Fruit fly (Drosophila melanogaster): ENCODE measurements around the gene CG11986.

DNA sequence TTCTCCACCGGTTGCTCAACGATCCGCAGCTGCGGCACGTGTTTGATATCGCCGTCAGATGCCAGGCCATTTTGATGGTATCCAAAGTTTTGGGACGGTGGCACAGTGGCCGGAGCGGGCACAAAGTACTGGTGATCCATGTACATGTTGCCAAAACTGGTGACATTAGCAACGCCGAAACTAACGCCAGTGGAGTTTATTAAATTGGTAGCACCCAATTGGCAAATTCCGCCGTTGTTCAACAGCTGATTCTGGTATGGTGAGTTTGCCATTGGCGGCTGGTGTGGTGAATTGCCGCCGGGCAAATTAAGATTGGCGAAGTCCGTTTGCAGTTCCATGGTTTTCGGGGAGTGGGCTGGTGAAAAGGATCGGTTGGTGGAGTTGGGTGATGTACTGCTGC is 31.7 kb downstream of the CG11986 start:
- TF ChIP-seq Eip75B (GFP tag; optimal IDR thresholded peaks at IDR 0.05) (no peak), Lpt (GFP tag; optimal IDR thresholded peaks at IDR 0.05) (no peak), fd85E (GFP tag; optimal IDR thresholded peaks at IDR 0.05) (no peak), cyc (GFP tag; optimal IDR thresholded peaks at IDR 0.05) (no peak), Gug (GFP tag; IDR thresholded peaks at IDR 0.05) (no peak), Sox102F (GFP tag; optimal IDR thresholded peaks at IDR 0.05) (no peak), CG10669 (GFP tag; optimal IDR thresholded peaks at IDR 0.05) (no peak), eg (GFP tag; IDR thresholded peaks at IDR 0.05) (no peak), Hr38 (GFP tag; optimal IDR thresholded peaks at IDR 0.05) (no peak), Met (GFP tag; optimal IDR thresholded peaks at IDR 0.05) (no peak), CG8119 (GFP tag; IDR thresholded peaks at IDR 0.05) (no peak)

All from whole organism, prepupa.